Fruit fly (Drosophila melanogaster): Measurements from ENCODE around the gene Gas41.

Gene Gas41

dm6 chr2L:6907761-6908160 lies 42.2 kb downstream of the Gas41 start, which contains the start of the genes Polr1F and Rat1:
Gene Polr1F, minus strand, starts transcription at chr2L:6907844.
Gene Rat1, plus strand, starts transcription at chr2L:6908083.
- peak; percentile 47 for TF ChIP-seq CG31627 (GFP tag; optimal IDR thresholded peaks at IDR 0.05)
- TF ChIP-seq esn (GFP tag; optimal IDR thresholded peaks at IDR 0.05) = peak; percentile 39
- no peak for TF ChIP-seq acj6 (GFP tag; optimal IDR thresholded peaks at IDR 0.05)
